Worm (Caenorhabditis elegans) whole organism, L2 larva: ENCODE data around the gene mex-6.

ENCODE experiments used
- C34F6.9 ChIP-seq: fragments of 150-350 bp; optimal IDR thresholded peaks from 2 replicates; lab custom pipeline; 2014; ENCODE audit warnings: missing biosample characterization, missing genetic modification characterization
- F13H6.1 ChIP-seq: sonication (generic microtip); optimal IDR thresholded peaks from 2 replicates; lab custom pipeline; 2016; ENCODE audit warnings: missing genetic modification characterization, missing compliant biosample characterization
- Y55F3AM.14 ChIP-seq: fragments of 200-800 bp; sonication (Bioruptor generic); optimal IDR thresholded peaks from 2 replicates; lab custom pipeline; 2018; ENCODE audit warnings: mild to moderate bottlenecking, missing genetic modification characterization, missing compliant biosample characterization
- ZK546.5 ChIP-seq: sonication (generic microtip); optimal IDR thresholded peaks from 2 replicates; lab custom pipeline; 2017; ENCODE audit warnings: missing biosample characterization, missing genetic modification characterization
- alr-1 ChIP-seq: fragments of 150-350 bp; optimal IDR thresholded peaks from 2 replicates; lab custom pipeline; 2014; ENCODE audit warnings: missing biosample characterization, missing genetic modification characterization
- aly-2 ChIP-seq: fragments of 150-350 bp; optimal IDR thresholded peaks from 2 replicates; lab custom pipeline; 2014; ENCODE audit warnings: missing biosample characterization, missing genetic modification characterization
- blmp-1 ChIP-seq: sonication (generic microtip); optimal IDR thresholded peaks from 2 replicates; lab custom pipeline; 2017; ENCODE audit warnings: missing genetic modification characterization, mild to moderate bottlenecking, missing compliant biosample characterization, antibody characterized with exemption, moderate library complexity; ENCODE audit not compliant: insufficient read depth
- ceh-16 ChIP-seq: fragments of 150-350 bp; optimal IDR thresholded peaks from 2 replicates; lab custom pipeline; 2014; ENCODE audit warnings: missing biosample characterization, missing genetic modification characterization
- ceh-82 ChIP-seq: fragments of 150-350 bp; optimal IDR thresholded peaks from 2 replicates; lab custom pipeline; 2014; ENCODE audit warnings: missing biosample characterization, missing genetic modification characterization
- dmd-4 ChIP-seq: sonication (generic microtip); optimal IDR thresholded peaks from 2 replicates; lab custom pipeline; 2017; ENCODE audit warnings: missing biosample characterization, missing genetic modification characterization
- egl-27 ChIP-seq: sonication (generic microtip); optimal IDR thresholded peaks from 3 replicates; lab custom pipeline; 2017; ENCODE audit warnings: missing biosample characterization, missing genetic modification reagents, missing genetic modification characterization
- elt-1 ChIP-seq: fragments of 150-350 bp; optimal IDR thresholded peaks from 2 replicates; lab custom pipeline; 2014; ENCODE audit warnings: missing biosample characterization, missing genetic modification characterization
- elt-3 ChIP-seq: sonication (generic microtip); optimal IDR thresholded peaks from 2 replicates; lab custom pipeline; 2017; ENCODE audit warnings: missing biosample characterization, missing genetic modification characterization
- fos-1 ChIP-seq: fragments of 150-350 bp; optimal IDR thresholded peaks from 2 replicates; lab custom pipeline; 2014; ENCODE audit warnings: missing biosample characterization, missing genetic modification characterization
- gmeb-1 ChIP-seq: fragments of 150-350 bp; optimal IDR thresholded peaks from 2 replicates; lab custom pipeline; 2014; ENCODE audit warnings: missing biosample characterization, missing genetic modification characterization
- lin-13 ChIP-seq: fragments of 150-350 bp; optimal IDR thresholded peaks from 2 replicates; lab custom pipeline; 2014; ENCODE audit warnings: missing biosample characterization, missing genetic modification reagents, missing genetic modification characterization
- lin-39 ChIP-seq: fragments of 150-350 bp; optimal IDR thresholded peaks from 2 replicates; lab custom pipeline; 2014; ENCODE audit warnings: missing biosample characterization, missing genetic modification reagents, missing genetic modification characterization
- mab-5 ChIP-seq: fragments of 150-350 bp; optimal IDR thresholded peaks from 2 replicates; lab custom pipeline; 2014; ENCODE audit warnings: missing biosample characterization, missing genetic modification characterization
- mbf-1 ChIP-seq: sonication (generic microtip); optimal IDR thresholded peaks from 2 replicates; lab custom pipeline; 2017; ENCODE audit warnings: missing biosample characterization, missing genetic modification characterization
- mdl-1 ChIP-seq, 2 experiments: fragments of 150-350 bp in 1 of 2; sonication (generic microtip) in 1 of 2; optimal IDR thresholded peaks; 2 replicates each; lab custom pipeline; 2017; ENCODE audit warnings: missing biosample characterization in 2 of 2, missing genetic modification characterization in 2 of 2
- nhr-10 ChIP-seq: sonication (generic microtip); optimal IDR thresholded peaks from 2 replicates; lab custom pipeline; 2017; ENCODE audit warnings: missing biosample characterization, missing genetic modification characterization
- nhr-11 ChIP-seq: fragments of 150-350 bp; optimal IDR thresholded peaks from 2 replicates; lab custom pipeline; 2014; ENCODE audit warnings: missing biosample characterization, missing genetic modification characterization
- nhr-129 ChIP-seq: fragments of 150-350 bp; optimal IDR thresholded peaks from 2 replicates; lab custom pipeline; 2014; ENCODE audit warnings: missing biosample characterization, missing genetic modification characterization
- nhr-21 ChIP-seq: fragments of 150-350 bp; optimal IDR thresholded peaks from 2 replicates; lab custom pipeline; 2014; ENCODE audit warnings: missing biosample characterization, missing genetic modification characterization
- nhr-23 ChIP-seq: fragments of 150-350 bp; optimal IDR thresholded peaks from 2 replicates; lab custom pipeline; 2014; ENCODE audit warnings: missing biosample characterization, missing genetic modification reagents, missing genetic modification characterization
- nhr-237 ChIP-seq: fragments of 150-350 bp; optimal IDR thresholded peaks from 2 replicates; lab custom pipeline; 2014; ENCODE audit warnings: missing biosample characterization, missing genetic modification characterization
- nhr-25 ChIP-seq: fragments of 150-350 bp; sonication (generic microtip); optimal IDR thresholded peaks from 3 replicates; lab custom pipeline; 2014; ENCODE audit warnings: missing biosample characterization, missing genetic modification characterization
- nhr-77 ChIP-seq: fragments of 150-350 bp; optimal IDR thresholded peaks from 2 replicates; lab custom pipeline; 2014; ENCODE audit warnings: missing biosample characterization, missing genetic modification characterization
- peb-1 ChIP-seq: fragments of 150-350 bp; optimal IDR thresholded peaks from 2 replicates; lab custom pipeline; 2014; ENCODE audit warnings: missing biosample characterization, missing genetic modification characterization
- sem-4 ChIP-seq: fragments of 150-350 bp; optimal IDR thresholded peaks from 2 replicates; lab custom pipeline; 2014; ENCODE audit warnings: missing biosample characterization, missing genetic modification reagents, missing genetic modification characterization
- skn-1 ChIP-seq: sonication (generic microtip); optimal IDR thresholded peaks from 2 replicates; lab custom pipeline; 2017; ENCODE audit warnings: missing biosample characterization, missing genetic modification characterization
- sma-3 ChIP-seq: sonication (generic microtip); optimal IDR thresholded peaks from 2 replicates; lab custom pipeline; 2016; ENCODE audit warnings: missing genetic modification reagents, missing genetic modification characterization, missing compliant biosample characterization
- sma-9 ChIP-seq, 2 experiments: fragments of 150-350 bp in 1 of 2; sonication (generic microtip) in 1 of 2; optimal IDR thresholded peaks; 2 replicates each; lab custom pipeline; 2014 to 2016; ENCODE audit warnings: missing genetic modification characterization in 2 of 2, mild to moderate bottlenecking in 1 of 2, missing biosample characterization in 1 of 2, missing compliant biosample characterization in 1 of 2, missing genetic modification reagents in 1 of 2, moderate library complexity in 1 of 2
- snpc-4 ChIP-seq: fragments of 150-350 bp; optimal IDR thresholded peaks from 2 replicates; lab custom pipeline; 2014; ENCODE audit warnings: missing biosample characterization, missing genetic modification characterization
- unc-39 ChIP-seq: fragments of 150-350 bp; optimal IDR thresholded peaks from 2 replicates; lab custom pipeline; 2014; ENCODE audit warnings: missing biosample characterization, missing genetic modification characterization
- unc-62 ChIP-seq: fragments of 150-350 bp; optimal IDR thresholded peaks from 2 replicates; lab custom pipeline; 2014; ENCODE audit warnings: missing biosample characterization, missing genetic modification reagents, missing genetic modification characterization
- ztf-1 ChIP-seq: fragments of 200-800 bp; sonication (Bioruptor generic); conservative IDR thresholded peaks from 2 replicates; pipeline ENCODE4 v1.3.6; 2022; ENCODE audit warnings: missing genetic modification characterization, missing compliant biosample characterization
- ztf-4 ChIP-seq: fragments of 150-350 bp; optimal IDR thresholded peaks from 2 replicates; lab custom pipeline; 2014; ENCODE audit warnings: missing biosample characterization, missing genetic modification characterization

The mex-6 gene

DNA sequence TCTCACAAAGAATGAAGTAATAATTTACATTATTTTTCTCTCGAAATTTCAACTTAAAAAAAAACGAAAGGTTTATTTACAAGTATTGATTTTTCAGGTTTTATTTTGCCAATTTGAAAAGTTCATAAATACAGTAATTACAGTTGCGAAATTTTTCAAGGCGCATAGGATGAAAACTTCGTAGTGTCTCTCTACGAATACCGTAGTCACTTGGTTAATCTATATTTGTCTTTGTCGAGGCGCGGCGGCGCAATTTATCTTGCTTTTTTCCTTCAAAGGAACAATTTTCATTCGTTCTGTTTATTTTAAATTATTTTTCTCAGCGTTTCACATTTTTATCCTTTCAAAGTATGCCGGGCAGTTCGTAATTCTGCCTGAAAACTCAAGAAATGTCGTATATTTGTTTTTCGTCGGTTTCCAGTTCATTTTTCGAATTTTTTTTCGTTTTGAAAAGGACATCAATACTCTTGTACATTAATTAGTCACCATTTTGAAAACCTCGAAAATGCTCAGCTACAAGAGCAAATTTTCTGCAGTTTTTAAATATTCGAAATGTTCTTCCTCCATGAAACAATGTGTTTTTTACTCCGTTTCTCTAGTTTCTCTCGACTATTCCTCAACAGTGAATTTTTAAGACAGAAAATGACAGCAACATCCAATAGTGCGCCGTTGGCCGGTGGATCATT is at the start of gene mex-6:
Gene mex-6, plus strand, starts transcription at position 636 of the 686 bp plus-strand sequence.
- TF ChIP-seq ceh-82 (no peak), alr-1 (tag; lab: Kevin White, UChicago) (no peak), dmd-4 (no peak), egl-27 (no peak), mab-5 (tag; lab: Kevin White, UChicago) (no peak), nhr-23 (no peak), gmeb-1 (tag; lab: Kevin White, UChicago) (no peak), sma-9 (GFP tag; optimal IDR thresholded peaks at IDR 0.05; lab: Kevin White, UChicago) (no peak), sma-9 (tag; optimal IDR thresholded peaks at IDR 0.05; lab: Kevin White, UChicago) (no peak), elt-3 (no peak), ztf-4 (tag; lab: Kevin White, UChicago) (no peak), unc-62 (GFP tag; lab: Kevin White, UChicago) (no peak), sma-3 (GFP tag; lab: Kevin White, UChicago) (no peak)
- TF ChIP-seq, all 48 proteins: peak for 0

DNA sequence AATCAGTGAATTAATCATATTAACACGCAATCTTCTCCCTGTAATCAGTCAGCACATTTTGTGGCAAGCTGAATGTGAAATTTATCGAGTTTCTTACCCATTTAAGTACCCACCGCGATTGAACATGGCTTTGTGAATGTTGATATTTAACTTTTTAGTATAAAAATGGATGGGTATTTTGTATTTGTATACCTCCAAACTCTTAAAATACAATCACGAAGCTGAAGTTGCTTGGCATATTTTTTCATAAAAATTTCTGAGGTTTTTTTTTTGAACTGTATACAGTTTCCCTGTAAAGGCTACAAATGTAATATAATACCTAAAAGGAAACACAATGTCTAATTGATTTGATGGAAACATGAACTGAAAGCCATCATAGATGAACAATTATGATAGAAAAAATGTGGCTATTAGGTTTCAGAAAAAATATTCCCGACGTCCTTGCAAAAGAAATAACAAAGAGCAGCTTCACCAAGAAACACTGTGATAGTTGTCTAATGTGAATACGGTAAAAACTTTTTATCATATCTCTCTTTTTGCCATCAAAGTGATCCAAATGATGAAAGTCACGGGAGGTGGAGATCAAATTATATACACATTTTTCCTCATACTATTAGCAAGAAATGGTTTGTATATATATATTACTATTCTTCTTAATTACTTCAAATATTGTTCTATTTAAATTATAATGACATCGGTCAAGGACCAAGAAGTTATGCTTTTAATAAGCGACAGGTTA is 49.4 kb upstream of the mex-6 start, which contains the start of the genes chil-25 and chil-26:
Gene chil-25, minus strand, starts transcription at position 101 of the 739 bp plus-strand sequence.
Gene chil-26, plus strand, starts transcription at position 689 of the 739 bp plus-strand sequence.
- TF ChIP-seq nhr-23 (no peak), ztf-1 (GFP tag; lab: Robert Waterston, UW) (no peak), nhr-10 (tag; lab: Kevin White, UChicago) (no peak), egl-27 (no peak), lin-39 (no peak), fos-1 (tag; lab: Kevin White, UChicago) (no peak), elt-3 (no peak), sem-4 (tag; lab: Kevin White, UChicago) (no peak), nhr-237 (tag; lab: Kevin White, UChicago) (no peak), mab-5 (tag; lab: Kevin White, UChicago) (no peak), mbf-1 (tag; lab: Kevin White, UChicago) (no peak), mdl-1 (tag; optimal IDR thresholded peaks at IDR 0.05; lab: Kevin White, UChicago) (no peak), blmp-1 (no peak), nhr-21 (tag; lab: Kevin White, UChicago) (no peak), ZK546.5 (no peak), elt-1 (no peak), Y55F3AM.14 (GFP tag; lab: Kevin White, UChicago) (no peak), skn-1 (tag; lab: Kevin White, UChicago) (no peak), gmeb-1 (tag; lab: Kevin White, UChicago) (no peak), dmd-4 (no peak)
- TF ChIP-seq, all 48 proteins: peak for 0

DNA sequence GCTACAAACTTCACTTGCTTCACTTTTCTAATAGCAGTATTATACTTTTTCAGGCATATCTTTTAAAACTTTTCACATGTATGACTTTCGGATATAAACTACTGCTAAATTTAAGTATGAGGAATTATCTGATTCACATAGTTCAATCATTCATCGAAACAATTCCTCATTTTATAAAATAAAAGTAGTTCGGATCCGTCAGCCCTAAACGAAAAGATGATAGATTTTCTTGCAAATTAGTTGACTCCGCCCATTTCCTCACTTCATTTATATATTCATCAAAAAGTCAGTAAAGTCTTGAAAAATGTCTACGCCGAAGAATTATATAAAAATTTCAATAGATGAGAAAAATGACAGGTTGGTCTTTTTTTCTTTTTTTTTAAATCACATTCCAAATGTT is 46.4 kb upstream of the mex-6 start, which contains the start of gene chil-27:
Gene chil-27, plus strand, starts transcription at position 301 of the 400 bp plus-strand sequence.
- TF ChIP-seq peb-1 (no peak), dmd-4 (no peak), F13H6.1 (tag; lab: Kevin White, UChicago) (no peak), sem-4 (tag; lab: Kevin White, UChicago) (no peak), nhr-10 (tag; lab: Kevin White, UChicago) (no peak), sma-3 (GFP tag; lab: Kevin White, UChicago) (no peak)

DNA sequence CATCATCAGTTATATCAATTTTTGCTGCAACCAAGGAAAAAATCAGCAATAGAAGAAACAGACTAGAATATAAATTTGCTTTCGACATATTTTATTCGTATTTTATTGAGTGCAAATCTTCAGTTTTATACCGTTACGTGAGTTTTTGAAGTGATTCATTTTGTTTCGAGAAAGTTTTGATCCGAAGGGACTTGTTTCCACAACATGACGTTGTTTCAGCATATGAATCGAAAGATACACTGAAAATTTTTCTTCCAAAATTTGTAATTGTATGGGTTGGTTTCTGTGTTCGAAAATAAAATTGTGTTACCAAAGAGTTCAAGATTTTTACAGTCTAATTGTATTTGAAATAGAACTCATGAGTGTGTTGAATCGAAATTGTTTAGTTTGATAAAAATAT is 44.0 kb upstream of the mex-6 start, which contains the start of gene T19H5.7:
Gene T19H5.7, minus strand, starts transcription at position 101 of the 400 bp plus-strand sequence.
- TF ChIP-seq unc-39, result no peak
- no peak for TF ChIP-seq nhr-77
- no peak for TF ChIP-seq nhr-10 (tag; lab: Kevin White, UChicago)
- no peak for TF ChIP-seq nhr-11 (tag; lab: Kevin White, UChicago)
- TF ChIP-seq ZK546.5, result no peak
- no peak for TF ChIP-seq nhr-237 (tag; lab: Kevin White, UChicago)
- no peak for TF ChIP-seq aly-2 (tag; lab: Kevin White, UChicago)
- no peak for TF ChIP-seq ceh-82
- TF ChIP-seq elt-3, result no peak
- TF ChIP-seq peb-1, result no peak
- TF ChIP-seq fos-1 (tag; lab: Kevin White, UChicago), result no peak
- no peak for TF ChIP-seq lin-39
- TF ChIP-seq ceh-16, result no peak
- TF ChIP-seq C34F6.9 (tag; lab: Kevin White, UChicago), result no peak
- no peak for TF ChIP-seq snpc-4 (tag; lab: Kevin White, UChicago)
- no peak for TF ChIP-seq lin-13 (GFP tag; lab: Kevin White, UChicago)
- TF ChIP-seq nhr-23, result no peak
- no peak for TF ChIP-seq nhr-21 (tag; lab: Kevin White, UChicago)
- TF ChIP-seq nhr-129 (tag; lab: Kevin White, UChicago), result no peak
- TF ChIP-seq nhr-25, result no peak
